Worm (Caenorhabditis elegans) whole organism, young adult: ENCODE measurements around the gene C30G7.2.

ENCODE experiments used
- B0019.2 ChIP-seq: fragments of 200-800 bp; sonication (Bioruptor generic); conservative IDR thresholded peaks from 2 replicates; pipeline ENCODE4 v1.3.6; 2022; ENCODE audit warnings: missing genetic modification reagents, missing genetic modification characterization, missing compliant biosample characterization
- B0261.1 ChIP-seq: sonication (generic microtip); optimal IDR thresholded peaks from 2 replicates; lab custom pipeline; 2016; ENCODE audit warnings: mild to moderate bottlenecking, missing genetic modification characterization, moderate library complexity, missing compliant biosample characterization
- C06A6.2 ChIP-seq: fragments of 200-800 bp; sonication (Bioruptor generic); conservative IDR thresholded peaks from 2 replicates; pipeline ENCODE4 v1.3.6; 2022; ENCODE audit warnings: missing genetic modification characterization, missing compliant biosample characterization
- F22D6.2 ChIP-seq: sonication (generic microtip); optimal IDR thresholded peaks from 2 replicates; lab custom pipeline; 2016; ENCODE audit warnings: mild to moderate bottlenecking, missing genetic modification characterization, missing compliant biosample characterization
- F33H1.4 ChIP-seq: fragments of 200-800 bp; sonication (Bioruptor generic); IDR thresholded peaks from 2 replicates; pipeline ENCODE4 v1.3.6; 2022; ENCODE audit warnings: missing genetic modification reagents, missing genetic modification characterization, missing compliant biosample characterization
- F49E8.2 ChIP-seq: sonication (generic microtip); optimal IDR thresholded peaks from 3 replicates; lab custom pipeline; 2017; ENCODE audit warnings: missing genetic modification characterization, mild to moderate bottlenecking, missing compliant biosample characterization, antibody characterized with exemption, moderate library complexity; ENCODE audit not compliant: insufficient read depth
- F52B5.7 ChIP-seq: sonication (generic microtip); optimal IDR thresholded peaks from 2 replicates; lab custom pipeline; 2016; ENCODE audit warnings: mild to moderate bottlenecking, missing genetic modification characterization, missing compliant biosample characterization
- F57A8.1 ChIP-seq: fragments of 200-800 bp; sonication (Bioruptor generic); optimal IDR thresholded peaks from 2 replicates; lab custom pipeline; 2018; ENCODE audit warnings: mild to moderate bottlenecking, missing genetic modification characterization, moderate library complexity, missing compliant biosample characterization
- K12H6.12 ChIP-seq: fragments of 200-800 bp; sonication (Bioruptor generic); optimal IDR thresholded peaks from 2 replicates; lab custom pipeline; 2018; ENCODE audit warnings: mild to moderate bottlenecking, missing genetic modification characterization, missing compliant biosample characterization
- Y79H2A.3 ChIP-seq: fragments of 200-800 bp; sonication (Bioruptor generic); conservative IDR thresholded peaks from 2 replicates; pipeline ENCODE4 v1.3.6; 2022; ENCODE audit warnings: missing genetic modification reagents, missing genetic modification characterization, missing compliant biosample characterization
- ceh-27 ChIP-seq: fragments of 200-800 bp; sonication (Bioruptor generic); optimal IDR thresholded peaks from 2 replicates; lab custom pipeline; 2018; ENCODE audit warnings: mild to moderate bottlenecking, missing genetic modification characterization, moderate library complexity, missing compliant biosample characterization
- ceh-79 ChIP-seq: sonication (generic microtip); optimal IDR thresholded peaks from 2 replicates; lab custom pipeline; 2017; ENCODE audit warnings: mild to moderate bottlenecking, missing genetic modification characterization, missing compliant biosample characterization
- die-1 ChIP-seq: sonication (generic microtip); optimal IDR thresholded peaks from 2 replicates; lab custom pipeline; 2016; ENCODE audit warnings: missing genotype, mild to moderate bottlenecking, missing genetic modification characterization, missing compliant biosample characterization
- dpff-1 ChIP-seq: sonication (generic microtip); optimal IDR thresholded peaks from 2 replicates; lab custom pipeline; 2017; ENCODE audit warnings: mild to moderate bottlenecking, missing genetic modification characterization, missing compliant biosample characterization
- dpl-1 ChIP-seq: fragments of 150-350 bp; optimal IDR thresholded peaks from 2 replicates; lab custom pipeline; 2014; ENCODE audit warnings: missing biosample characterization, missing genetic modification reagents, missing genetic modification characterization
- ets-4 ChIP-seq: fragments of 200-800 bp; sonication (Bioruptor generic); optimal IDR thresholded peaks from 2 replicates; lab custom pipeline; 2018; ENCODE audit warnings: mild to moderate bottlenecking, missing genetic modification characterization, missing compliant biosample characterization
- hlh-12 ChIP-seq: sonication (generic microtip); optimal IDR thresholded peaks from 2 replicates; lab custom pipeline; 2016; ENCODE audit warnings: missing genetic modification characterization, missing compliant biosample characterization
- hlh-26 ChIP-seq: fragments of 200-800 bp; sonication (Bioruptor generic); conservative IDR thresholded peaks from 2 replicates; pipeline ENCODE4 v1.3.6; 2022; ENCODE audit warnings: missing genetic modification reagents, missing genetic modification characterization, missing compliant biosample characterization
- hmg-1.2 ChIP-seq: fragments of 200-800 bp; sonication (Bioruptor generic); IDR thresholded peaks from 2 replicates; pipeline ENCODE4 v1.3.6; 2022; ENCODE audit warnings: missing genetic modification reagents, missing genetic modification characterization, missing compliant biosample characterization
- hsf-1 ChIP-seq: fragments of 200-800 bp; sonication (Bioruptor generic); IDR thresholded peaks from 2 replicates; pipeline ENCODE4 v1.3.6; 2022; ENCODE audit warnings: missing genetic modification reagents, missing genetic modification characterization, missing compliant biosample characterization
- let-526 ChIP-seq: fragments of 200-800 bp; sonication (Bioruptor generic); IDR thresholded peaks from 2 replicates; pipeline ENCODE4 v1.3.6; 2022; ENCODE audit warnings: missing genetic modification reagents, missing genetic modification characterization, missing compliant biosample characterization
- lin-26 ChIP-seq: fragments of 200-800 bp; sonication (Bioruptor generic); IDR thresholded peaks from 2 replicates; pipeline ENCODE4 v1.3.6; 2022; ENCODE audit warnings: missing genetic modification reagents, missing genetic modification characterization, missing compliant biosample characterization
- lin-35 ChIP-seq, 3 experiments: fragments of 150-350 bp in 2 of 3; sonication (generic microtip) in 1 of 3; optimal IDR thresholded peaks; 2 replicates each; lab custom pipeline; 2014 to 2018; ENCODE audit warnings: missing biosample characterization in 3 of 3, missing genetic modification characterization in 3 of 3, missing genetic modification reagents in 3 of 3
- madf-3 ChIP-seq: fragments of 200-800 bp; sonication (Bioruptor generic); IDR thresholded peaks from 2 replicates; pipeline ENCODE4 v1.3.6; 2022; ENCODE audit warnings: missing genetic modification reagents, missing genetic modification characterization, missing compliant biosample characterization
- mel-28 ChIP-seq: sonication (generic microtip); optimal IDR thresholded peaks from 2 replicates; lab custom pipeline; 2016; ENCODE audit warnings: borderline replicate concordance, mild to moderate bottlenecking, missing genetic modification characterization, missing compliant biosample characterization
- mxl-1 ChIP-seq: sonication (generic microtip); optimal IDR thresholded peaks from 2 replicates; lab custom pipeline; 2016; ENCODE audit warnings: missing genetic modification characterization, missing compliant biosample characterization
- nfyb-1 ChIP-seq: fragments of 200-800 bp; sonication (Bioruptor generic); IDR thresholded peaks from 2 replicates; pipeline ENCODE4 v1.3.6; 2022; ENCODE audit warnings: missing genetic modification reagents, missing genetic modification characterization, missing compliant biosample characterization
- nhr-120 ChIP-seq: fragments of 200-800 bp; sonication (Bioruptor generic); IDR thresholded peaks from 2 replicates; pipeline ENCODE4 v1.3.6; 2022; ENCODE audit warnings: missing genetic modification characterization, missing compliant biosample characterization
- nhr-80 ChIP-seq: sonication (generic microtip); optimal IDR thresholded peaks from 2 replicates; lab custom pipeline; 2016; ENCODE audit warnings: missing genetic modification characterization, missing compliant biosample characterization
- pbrm-1 ChIP-seq: fragments of 200-800 bp; sonication (Bioruptor generic); IDR thresholded peaks from 2 replicates; pipeline ENCODE4 v1.3.6; 2022; ENCODE audit warnings: missing genetic modification reagents, missing genetic modification characterization, missing compliant biosample characterization
- sea-2 ChIP-seq: fragments of 200-800 bp; sonication (Bioruptor generic); IDR thresholded peaks from 2 replicates; pipeline ENCODE4 v1.3.6; 2022; ENCODE audit warnings: missing genetic modification characterization, missing compliant biosample characterization
- snpc-1.3 ChIP-seq: sonication (generic microtip); optimal IDR thresholded peaks from 2 replicates; lab custom pipeline; 2017; ENCODE audit warnings: missing genetic modification characterization, mild to moderate bottlenecking, missing compliant biosample characterization, antibody characterized with exemption, moderate library complexity, missing genotype, missing genetic modification reagents; ENCODE audit not compliant: insufficient read depth
- somi-1 ChIP-seq: fragments of 200-800 bp; sonication (Bioruptor generic); optimal IDR thresholded peaks from 2 replicates; lab custom pipeline; 2018; ENCODE audit warnings: mild to moderate bottlenecking, missing genetic modification characterization, missing compliant biosample characterization
- tlf-1 ChIP-seq: fragments of 200-800 bp; sonication (Bioruptor generic); optimal IDR thresholded peaks from 2 replicates; lab custom pipeline; 2018; ENCODE audit warnings: mild to moderate bottlenecking, missing genetic modification characterization, missing compliant biosample characterization
- zim-3 ChIP-seq: sonication (generic microtip); optimal IDR thresholded peaks from 2 replicates; lab custom pipeline; 2017; ENCODE audit warnings: mild to moderate bottlenecking, missing genetic modification characterization, moderate library complexity, missing compliant biosample characterization
- ztf-25 ChIP-seq: fragments of 200-800 bp; sonication (Bioruptor generic); IDR thresholded peaks from 2 replicates; pipeline ENCODE4 v1.3.6; 2022; ENCODE audit warnings: missing genetic modification reagents, missing genetic modification characterization, missing compliant biosample characterization
- ztf-26 ChIP-seq: sonication (generic microtip); optimal IDR thresholded peaks from 2 replicates; lab custom pipeline; 2017; ENCODE audit warnings: missing genetic modification characterization, missing compliant biosample characterization

Gene C30G7.2

ce11 chrV:14945697-14946096, 9.0 kb downstream of the C30G7.2 start, which contains the start of gene C30G7.3:
Gene C30G7.3 (minus strand): TSS chrV:14945704.
- TF ChIP-seq B0261.1 (tag; lab: Kevin White, UChicago) (no peak), zim-3 (tag; lab: Kevin White, UChicago) (no peak), ets-4 (GFP tag; lab: Kevin White, UChicago) (no peak), mxl-1 (tag; lab: Kevin White, UChicago) (no peak), die-1 (tag; lab: Kevin White, UChicago) (no peak), F22D6.2 (tag; lab: Kevin White, UChicago) (no peak), dpff-1 (no peak), ceh-27 (GFP tag; lab: Kevin White, UChicago) (no peak), F57A8.1 (GFP tag; lab: Kevin White, UChicago) (no peak), lin-35 (GFP tag; optimal IDR thresholded peaks at IDR 0.05; lab: Kevin White, UChicago) (no peak)

ce11 chrV:14947022-14947421, 10.3 kb downstream of the C30G7.2 start, which contains the start of gene C30G7.4:
Gene C30G7.4 (minus strand): TSS chrV:14947122.
- TF ChIP-seq ceh-27 (GFP tag; lab: Kevin White, UChicago) (no peak), hsf-1 (no peak), nhr-80 (no peak), tlf-1 (GFP tag; lab: Kevin White, UChicago) (no peak), ztf-26 (tag; lab: Kevin White, UChicago) (no peak), nfyb-1 (no peak), B0019.2 (GFP tag; lab: Robert Waterston, UW) (no peak), hlh-26 (GFP tag; lab: Robert Waterston, UW) (no peak), ceh-79 (tag; lab: Kevin White, UChicago) (no peak), snpc-1.3 (no peak)

- peak; percentile 60 for TF ChIP-seq ceh-27 (GFP tag; lab: Kevin White, UChicago)
- peak; percentile 74 for TF ChIP-seq K12H6.12
- TF ChIP-seq hmg-1.2 (GFP tag; lab: Robert Waterston, UW), result peak; percentile 25; the same call in 1 of the 2 replicates
- TF ChIP-seq sea-2 (GFP tag; lab: Robert Waterston, UW), result no peak
- TF ChIP-seq dpff-1, result no peak
- TF ChIP-seq dpl-1 (GFP tag; lab: Kevin White, UChicago), result no peak
- TF ChIP-seq lin-26, result no peak
- TF ChIP-seq hlh-12, result no peak
- TF ChIP-seq die-1 (tag; lab: Kevin White, UChicago), result no peak
- no peak for TF ChIP-seq F33H1.4
- TF ChIP-seq mel-28 (tag; lab: Kevin White, UChicago), result no peak
- no peak for TF ChIP-seq pbrm-1
- TF ChIP-seq ztf-25 (GFP tag; lab: Robert Waterston, UW), result no peak
- no peak for TF ChIP-seq somi-1 (GFP tag; lab: Kevin White, UChicago)
- TF ChIP-seq nhr-120 (GFP tag; lab: Robert Waterston, UW), result no peak
- TF ChIP-seq let-526 (GFP tag; lab: Robert Waterston, UW), result 0 out of 2 replicates have a peak, but pooled peaks have one; percentile 27
- TF ChIP-seq F52B5.7 (tag; lab: Kevin White, UChicago), result no peak
- TF ChIP-seq C06A6.2 (GFP tag; lab: Robert Waterston, UW), result no peak
- TF ChIP-seq Y79H2A.3 (GFP tag; lab: Robert Waterston, UW), result no peak
- no peak for TF ChIP-seq F49E8.2
- no peak for TF ChIP-seq madf-3 (GFP tag; lab: Robert Waterston, UW)
- TF ChIP-seq, all 124 proteins: peak for 4
These were observed 11.9 kb downstream of the C30G7.2 start for ce11 chrV:14948566-14948965.
